Worm (Caenorhabditis elegans) whole organism, mixed stage, embryonic: ENCODE data around the gene fkh-3.

ENCODE experiments used
- ces-1 ChIP-seq: fragments of 150-350 bp; optimal IDR thresholded peaks from 2 replicates; lab custom pipeline; 2014; ENCODE audit warnings: missing biosample characterization, missing genetic modification reagents, missing genetic modification characterization
- elt-1 ChIP-seq: sonication (generic microtip); optimal IDR thresholded peaks from 2 replicates; lab custom pipeline; 2017; ENCODE audit warnings: missing genetic modification characterization, mild to moderate bottlenecking, missing compliant biosample characterization, antibody characterized with exemption, moderate library complexity, borderline replicate concordance; ENCODE audit not compliant: insufficient read depth
- lin-32 ChIP-seq: fragments of 200-800 bp; sonication (Bioruptor generic); optimal IDR thresholded peaks from 2 replicates; lab custom pipeline; 2018; ENCODE audit warnings: mild to moderate bottlenecking, missing genetic modification characterization, missing compliant biosample characterization
- mep-1 ChIP-seq: fragments of 150-350 bp; optimal IDR thresholded peaks from 2 replicates; lab custom pipeline; 2017; ENCODE audit warnings: missing biosample characterization, missing genetic modification reagents, missing genetic modification characterization, inconsistent platforms
- nhr-12 ChIP-seq: fragments of 150-350 bp; optimal IDR thresholded peaks from 2 replicates; lab custom pipeline; 2014; ENCODE audit warnings: missing biosample characterization, missing genetic modification characterization
- nhr-28 ChIP-seq: fragments of 150-350 bp; optimal IDR thresholded peaks from 2 replicates; lab custom pipeline; 2014; ENCODE audit warnings: missing biosample characterization, missing genetic modification characterization
- nhr-76 ChIP-seq: sonication (generic microtip); optimal IDR thresholded peaks from 2 replicates; lab custom pipeline; 2017; ENCODE audit warnings: missing biosample characterization, missing genetic modification characterization
- pha-4 ChIP-seq: fragments of 150-350 bp; optimal IDR thresholded peaks from 2 replicates; lab custom pipeline; 2018; ENCODE audit warnings: missing biosample characterization, missing genetic modification reagents, missing genetic modification characterization
- snpc-4 ChIP-seq: fragments of 150-350 bp; optimal IDR thresholded peaks from 2 replicates; lab custom pipeline; 2014; ENCODE audit warnings: missing biosample characterization, missing genetic modification characterization
- tbx-8 ChIP-seq: fragments of 200-800 bp; sonication (Bioruptor generic); optimal IDR thresholded peaks from 2 replicates; lab custom pipeline; 2018; ENCODE audit warnings: mild to moderate bottlenecking, missing genetic modification characterization, moderate library complexity, missing compliant biosample characterization
- unc-62 ChIP-seq: fragments of 150-350 bp; optimal IDR thresholded peaks from 2 replicates; lab custom pipeline; 2014; ENCODE audit warnings: missing biosample characterization, missing genetic modification reagents, missing genetic modification characterization

- TF ChIP-seq nhr-28 (tag; lab: Kevin White, UChicago) (no peak), snpc-4 (no peak), mep-1 (no peak), nhr-76 (tag; lab: Kevin White, UChicago) (no peak), lin-32 (no peak), pha-4 (tag; lab: Kevin White, UChicago) (no peak), nhr-12 (tag; lab: Kevin White, UChicago) (no peak), tbx-8 (GFP tag; lab: Kevin White, UChicago) (no peak), unc-62 (no peak), elt-1 (tag; lab: Kevin White, UChicago) (no peak), ces-1 (GFP tag; lab: Kevin White, UChicago) (no peak)
Measured at ce11 chrX:13469907-13470647, 46.8 kb upstream of the fkh-3 start.
